Worm (Caenorhabditis elegans): ENCODE data around the gene oac-40.

- TF ChIP-seq snpc-4 (tag; optimal IDR thresholded peaks at IDR 0.05) (no peak), daf-12 (tag; optimal IDR thresholded peaks at IDR 0.05) (no peak), nhr-237 (tag; optimal IDR thresholded peaks at IDR 0.05) (no peak)
These were observed 49.3 kb downstream of the oac-40 start for ce11 chrV:9065915-9066314.
